Worm (Caenorhabditis elegans): ENCODE data around the gene vps-15.

DNA sequence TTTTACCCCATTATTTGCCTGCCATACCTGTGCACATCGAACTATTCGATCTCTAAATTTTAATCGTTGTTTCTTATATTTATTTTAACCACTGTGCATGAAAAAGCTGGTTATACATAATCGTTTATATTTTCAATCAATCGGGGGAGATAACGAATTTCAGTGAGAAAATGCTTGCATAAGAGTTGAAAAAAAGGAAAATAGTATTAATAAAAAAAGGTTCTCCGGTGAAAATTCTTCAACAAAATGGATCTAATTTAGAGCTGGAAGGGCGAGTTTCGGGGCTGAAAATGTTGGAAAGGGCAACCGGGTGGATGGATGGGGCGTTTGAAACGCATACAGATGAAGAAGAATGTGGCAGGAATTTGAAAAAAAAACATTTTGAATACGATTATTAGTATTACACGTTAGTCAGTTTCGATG lies 1.9 kb upstream of the vps-15 start:
- TF ChIP-seq F13C5.2 (tag; optimal IDR thresholded peaks at IDR 0.05), result no peak
- no peak for TF ChIP-seq ama-1 (optimal IDR thresholded peaks at IDR 0.05)
- TF ChIP-seq tbx-37 (GFP tag; conservative IDR thresholded peaks at IDR 0.05), result no peak
- TF ChIP-seq tra-4 (tag; optimal IDR thresholded peaks at IDR 0.05), result no peak
- TF ChIP-seq flt-1 (GFP tag; IDR thresholded peaks at IDR 0.05), result no peak
- TF ChIP-seq sea-1 (GFP tag; conservative IDR thresholded peaks at IDR 0.05), result no peak
- TF ChIP-seq hnd-1 (tag; optimal IDR thresholded peaks at IDR 0.05), result no peak
- TF ChIP-seq B0310.2 (tag; optimal IDR thresholded peaks at IDR 0.05), result no peak
- no peak for TF ChIP-seq scrt-1 (GFP tag; IDR thresholded peaks at IDR 0.05)
- TF ChIP-seq aly-1 (tag; optimal IDR thresholded peaks at IDR 0.05), result no peak
- no peak for TF ChIP-seq hmg-4 (GFP tag; optimal IDR thresholded peaks at IDR 0.05)
- TF ChIP-seq tbx-11 (GFP tag; IDR thresholded peaks at IDR 0.05), result no peak
- TF ChIP-seq ets-7 (tag; optimal IDR thresholded peaks at IDR 0.05), result no peak
- TF ChIP-seq hmbx-1 (tag; optimal IDR thresholded peaks at IDR 0.05), result no peak
